Fruit fly (Drosophila melanogaster): ENCODE data around the gene Klp3A.

Gene Klp3A

dm6 chrX:2593753-2594096 is 10.1 kb downstream of the Klp3A start:
- TF ChIP-seq pan (optimal IDR thresholded peaks at IDR 0.05): no peak
- no peak for TF ChIP-seq CG8478 (optimal IDR thresholded peaks at IDR 0.05)
- TF ChIP-seq Dll (optimal IDR thresholded peaks at IDR 0.05): no peak
- TF ChIP-seq psq (optimal IDR thresholded peaks at IDR 0.05): no peak

- no peak for TF ChIP-seq pan (optimal IDR thresholded peaks at IDR 0.05)
- no peak for TF ChIP-seq usp (GFP tag; optimal IDR thresholded peaks at IDR 0.05)
- no peak for TF ChIP-seq psq (optimal IDR thresholded peaks at IDR 0.05)
- no peak for TF ChIP-seq CG8478 (optimal IDR thresholded peaks at IDR 0.05)
- no peak for TF ChIP-seq Dll (optimal IDR thresholded peaks at IDR 0.05)
- no peak for TF ChIP-seq EcR (GFP tag; optimal IDR thresholded peaks at IDR 0.05)
These were observed 10.6 kb downstream of the Klp3A start for dm6 chrX:2593094-2593752.

dm6 chrX:2592243-2592642 is 11.6 kb downstream of the Klp3A start:
- TF ChIP-seq usp (GFP tag; optimal IDR thresholded peaks at IDR 0.05) (no peak), CG8478 (optimal IDR thresholded peaks at IDR 0.05) (no peak), pan (optimal IDR thresholded peaks at IDR 0.05) (no peak), psq (optimal IDR thresholded peaks at IDR 0.05) (no peak), EcR (GFP tag; optimal IDR thresholded peaks at IDR 0.05) (no peak), Dll (optimal IDR thresholded peaks at IDR 0.05) (no peak)

- no peak for TF ChIP-seq usp (GFP tag; optimal IDR thresholded peaks at IDR 0.05)
- TF ChIP-seq CG8478 (optimal IDR thresholded peaks at IDR 0.05): no peak
These were observed 12.4 kb downstream of the Klp3A start for dm6 chrX:2591315-2591999.

- TF ChIP-seq usp (GFP tag; optimal IDR thresholded peaks at IDR 0.05): no peak
- TF ChIP-seq CG8478 (optimal IDR thresholded peaks at IDR 0.05): no peak
- no peak for TF ChIP-seq pan (optimal IDR thresholded peaks at IDR 0.05)
- no peak for TF ChIP-seq Dll (optimal IDR thresholded peaks at IDR 0.05)
- TF ChIP-seq psq (optimal IDR thresholded peaks at IDR 0.05): no peak
- no peak for TF ChIP-seq EcR (GFP tag; optimal IDR thresholded peaks at IDR 0.05)
These were observed 13.2 kb downstream of the Klp3A start for dm6 chrX:2590607-2591006.

dm6 chrX:2589446-2590038 is 14.3 kb downstream of the Klp3A start:
- TF ChIP-seq usp (GFP tag; optimal IDR thresholded peaks at IDR 0.05) (no peak), CG8478 (optimal IDR thresholded peaks at IDR 0.05) (no peak), psq (optimal IDR thresholded peaks at IDR 0.05) (no peak)

dm6 chrX:2588415-2589411 is 15.1 kb downstream of the Klp3A start, which contains the start of gene egh:
TSS of gene egh (plus strand) at chrX:2588503.
- TF ChIP-seq Dll (optimal IDR thresholded peaks at IDR 0.05) (peak; percentile 67), EcR (GFP tag; optimal IDR thresholded peaks at IDR 0.05) (no peak)

dm6 chrX:2585716-2586082 is 18.2 kb downstream of the Klp3A start, which contains the start of gene wds:
TSS of gene wds (plus strand) at chrX:2585980.
- TF ChIP-seq pan (optimal IDR thresholded peaks at IDR 0.05): no peak

- TF ChIP-seq EcR (GFP tag; optimal IDR thresholded peaks at IDR 0.05) (no peak), CG8478 (optimal IDR thresholded peaks at IDR 0.05) (no peak), pan (optimal IDR thresholded peaks at IDR 0.05) (no peak), psq (optimal IDR thresholded peaks at IDR 0.05) (no peak), Dll (optimal IDR thresholded peaks at IDR 0.05) (no peak), usp (GFP tag; optimal IDR thresholded peaks at IDR 0.05) (no peak)
These were observed 18.7 kb downstream of the Klp3A start, which contains the start of gene CG13760 for dm6 chrX:2585055-2585715. TSS of gene CG13760 (minus strand) at chrX:2585699.

- no peak for TF ChIP-seq usp (GFP tag; optimal IDR thresholded peaks at IDR 0.05)
- TF ChIP-seq CG8478 (optimal IDR thresholded peaks at IDR 0.05): no peak
- no peak for TF ChIP-seq EcR (GFP tag; optimal IDR thresholded peaks at IDR 0.05)
- no peak for TF ChIP-seq psq (optimal IDR thresholded peaks at IDR 0.05)
These were observed 21.9 kb downstream of the Klp3A start for dm6 chrX:2581793-2582503.

- TF ChIP-seq EcR (GFP tag; optimal IDR thresholded peaks at IDR 0.05): no peak
- TF ChIP-seq psq (optimal IDR thresholded peaks at IDR 0.05): no peak
- TF ChIP-seq usp (GFP tag; optimal IDR thresholded peaks at IDR 0.05): no peak
- TF ChIP-seq CG8478 (optimal IDR thresholded peaks at IDR 0.05): no peak
These were observed 23.4 kb downstream of the Klp3A start, which contains the start of the genes Vha36-3 and AANATL7 for dm6 chrX:2580319-2581008. TSS of gene Vha36-3 (minus strand) at chrX:2580560. TSS of gene AANATL7 (plus strand) at chrX:2580958.

All from whole organism.